Worm (Caenorhabditis elegans) whole organism, L3 larva: ENCODE measurements around the gene ZK105.13.

ENCODE experiments used
- R02D3.7 ChIP-seq: fragments of 150-350 bp; optimal IDR thresholded peaks from 2 replicates; lab custom pipeline; 2014; ENCODE audit warnings: missing biosample characterization, missing genetic modification characterization
- ZK546.5 ChIP-seq: sonication (generic microtip); optimal IDR thresholded peaks from 2 replicates; lab custom pipeline; 2017; ENCODE audit warnings: missing biosample characterization, missing genetic modification characterization
- aly-2 ChIP-seq: fragments of 150-350 bp; optimal IDR thresholded peaks from 2 replicates; lab custom pipeline; 2014; ENCODE audit warnings: missing biosample characterization, missing genetic modification characterization
- ama-1 ChIP-seq: fragments of 150-350 bp; optimal IDR thresholded peaks from 2 replicates; lab custom pipeline; 2018
- ceh-16 ChIP-seq: sonication (generic microtip); optimal IDR thresholded peaks from 2 replicates; lab custom pipeline; 2017; ENCODE audit warnings: missing biosample characterization, missing genetic modification characterization
- ceh-28 ChIP-seq: fragments of 150-350 bp; optimal IDR thresholded peaks from 2 replicates; lab custom pipeline; 2014; ENCODE audit warnings: missing biosample characterization, missing genetic modification reagents, missing genetic modification characterization
- ceh-82 ChIP-seq: fragments of 150-350 bp; optimal IDR thresholded peaks from 2 replicates; lab custom pipeline; 2014; ENCODE audit warnings: missing biosample characterization, missing genetic modification characterization
- ceh-9 ChIP-seq: sonication (generic microtip); optimal IDR thresholded peaks from 2 replicates; lab custom pipeline; 2018; ENCODE audit warnings: missing biosample characterization, missing genetic modification characterization
- daf-12 ChIP-seq: fragments of 150-350 bp; optimal IDR thresholded peaks from 2 replicates; lab custom pipeline; 2014; ENCODE audit warnings: missing biosample characterization, missing genetic modification reagents, missing genetic modification characterization
- egl-5 ChIP-seq: fragments of 150-350 bp; optimal IDR thresholded peaks from 2 replicates; lab custom pipeline; 2017; ENCODE audit warnings: missing biosample characterization, missing genetic modification reagents, missing genetic modification characterization, inconsistent platforms
- elt-1 ChIP-seq: fragments of 150-350 bp; optimal IDR thresholded peaks from 2 replicates; lab custom pipeline; 2014; ENCODE audit warnings: missing biosample characterization, missing genetic modification characterization
- elt-2 ChIP-seq: sonication (generic microtip); optimal IDR thresholded peaks from 2 replicates; lab custom pipeline; 2016; ENCODE audit warnings: missing genetic modification reagents, mild to moderate bottlenecking, missing genetic modification characterization, missing compliant biosample characterization
- elt-3 ChIP-seq, 3 experiments: fragments of 150-350 bp in 1 of 3; sonication (generic microtip) in 2 of 3; optimal IDR thresholded peaks; 2 replicates in 2 of 3; 4 replicates in 1 of 3; lab custom pipeline; 2014 to 2017; ENCODE audit warnings: missing biosample characterization in 3 of 3, missing genetic modification characterization in 3 of 3
- eor-1 ChIP-seq, 2 experiments: fragments of 150-350 bp; optimal IDR thresholded peaks; 2 replicates each; lab custom pipeline; 2014 to 2018; ENCODE audit warnings: missing biosample characterization in 2 of 2, missing genetic modification characterization in 2 of 2
- fkh-10 ChIP-seq: sonication (generic microtip); optimal IDR thresholded peaks from 2 replicates; lab custom pipeline; 2017; ENCODE audit warnings: missing biosample characterization, missing genetic modification reagents, missing genetic modification characterization
- fkh-2 ChIP-seq: fragments of 150-350 bp; optimal IDR thresholded peaks from 2 replicates; lab custom pipeline; 2014; ENCODE audit warnings: missing biosample characterization, missing genetic modification reagents, missing genetic modification characterization
- hmg-11 ChIP-seq: sonication (generic microtip); optimal IDR thresholded peaks from 2 replicates; lab custom pipeline; 2016; ENCODE audit warnings: missing genetic modification characterization, missing compliant biosample characterization
- jun-1 ChIP-seq: fragments of 150-350 bp; optimal IDR thresholded peaks from 2 replicates; lab custom pipeline; 2014; ENCODE audit warnings: missing biosample characterization, missing genetic modification reagents, missing genetic modification characterization
- lin-15B ChIP-seq: fragments of 150-350 bp; optimal IDR thresholded peaks from 2 replicates; lab custom pipeline; 2014; ENCODE audit warnings: missing biosample characterization, missing genetic modification characterization
- lin-39 ChIP-seq: fragments of 150-350 bp; optimal IDR thresholded peaks from 2 replicates; lab custom pipeline; 2018; ENCODE audit warnings: missing biosample characterization, missing genetic modification reagents, missing genetic modification characterization
- lsy-12 ChIP-seq: sonication (generic microtip); optimal IDR thresholded peaks from 2 replicates; lab custom pipeline; 2016; ENCODE audit warnings: mild to moderate bottlenecking, missing genetic modification characterization, missing compliant biosample characterization
- mdl-1 ChIP-seq: fragments of 150-350 bp; optimal IDR thresholded peaks from 2 replicates; lab custom pipeline; 2014; ENCODE audit warnings: missing biosample characterization, missing genetic modification characterization
- mml-1 ChIP-seq: fragments of 150-350 bp; sonication (generic microtip); optimal IDR thresholded peaks from 3 replicates; lab custom pipeline; 2014; ENCODE audit warnings: missing biosample characterization, missing genetic modification characterization
- nfya-1 ChIP-seq: sonication (generic microtip); optimal IDR thresholded peaks from 2 replicates; lab custom pipeline; 2017; ENCODE audit warnings: missing genetic modification characterization, mild to moderate bottlenecking, missing compliant biosample characterization, antibody characterized with exemption, moderate library complexity; ENCODE audit not compliant: insufficient read depth
- nhr-23 ChIP-seq: fragments of 150-350 bp; optimal IDR thresholded peaks from 2 replicates; lab custom pipeline; 2014; ENCODE audit warnings: missing biosample characterization, missing genetic modification reagents, missing genetic modification characterization
- nhr-25 ChIP-seq: sonication (generic microtip); optimal IDR thresholded peaks from 2 replicates; lab custom pipeline; 2017; ENCODE audit warnings: missing biosample characterization, missing genetic modification characterization
- nhr-43 ChIP-seq: sonication (generic microtip); optimal IDR thresholded peaks from 2 replicates; lab custom pipeline; 2016; ENCODE audit warnings: mild to moderate bottlenecking, missing genetic modification characterization, missing compliant biosample characterization; ENCODE audit not compliant: poor library complexity, severe bottlenecking
- nhr-67 ChIP-seq: fragments of 150-350 bp; optimal IDR thresholded peaks from 2 replicates; lab custom pipeline; 2014; ENCODE audit warnings: missing biosample characterization, missing genetic modification characterization
- nhr-76 ChIP-seq: fragments of 150-350 bp; sonication (generic microtip); optimal IDR thresholded peaks from 5 replicates; lab custom pipeline; 2014; ENCODE audit warnings: missing biosample characterization, missing genetic modification characterization
- pha-4 ChIP-seq: fragments of 150-350 bp; optimal IDR thresholded peaks from 2 replicates; lab custom pipeline; 2014; ENCODE audit warnings: missing biosample characterization, missing genetic modification reagents, missing genetic modification characterization
- sea-2 ChIP-seq: fragments of 150-350 bp; sonication (generic microtip); optimal IDR thresholded peaks from 4 replicates; lab custom pipeline; 2014; ENCODE audit warnings: missing biosample characterization, missing genetic modification reagents, missing genetic modification characterization
- skn-1 ChIP-seq: fragments of 150-350 bp; optimal IDR thresholded peaks from 2 replicates; lab custom pipeline; 2014; ENCODE audit warnings: missing biosample characterization, missing genetic modification characterization
- snpc-4 ChIP-seq: fragments of 150-350 bp; optimal IDR thresholded peaks from 2 replicates; lab custom pipeline; 2014; ENCODE audit warnings: missing biosample characterization, missing genetic modification characterization
- tbx-2 ChIP-seq: sonication (generic microtip); optimal IDR thresholded peaks from 2 replicates; lab custom pipeline; 2016; ENCODE audit warnings: mild to moderate bottlenecking, missing genetic modification characterization, missing compliant biosample characterization
- unc-39 ChIP-seq: sonication (generic microtip); optimal IDR thresholded peaks from 4 replicates; lab custom pipeline; 2017; ENCODE audit warnings: missing biosample characterization, missing genetic modification characterization
- unc-62 ChIP-seq: fragments of 150-350 bp; sonication (generic microtip); optimal IDR thresholded peaks from 4 replicates; lab custom pipeline; 2014; ENCODE audit warnings: missing biosample characterization, missing genetic modification reagents, missing genetic modification characterization
- zag-1 ChIP-seq: fragments of 150-350 bp; optimal IDR thresholded peaks from 2 replicates; lab custom pipeline; 2014; ENCODE audit warnings: missing biosample characterization, missing genetic modification characterization
- ztf-11 ChIP-seq: fragments of 150-350 bp; optimal IDR thresholded peaks from 2 replicates; lab custom pipeline; 2014; ENCODE audit warnings: missing biosample characterization, missing genetic modification characterization
- ztf-4 ChIP-seq: fragments of 150-350 bp; optimal IDR thresholded peaks from 2 replicates; lab custom pipeline; 2014; ENCODE audit warnings: missing biosample characterization, missing genetic modification characterization

Gene ZK105.13

ce11 chrV:7737710-7738109, 24.7 kb upstream of the ZK105.13 start, which contains the start of gene srr-9:
Gene srr-9 (plus strand): TSS chrV:7738010.
- TF ChIP-seq sea-2 (GFP tag; lab: Kevin White, UChicago) (no peak), mdl-1 (tag; lab: Kevin White, UChicago) (no peak), ZK546.5 (tag; lab: Kevin White, UChicago) (no peak), fkh-2 (no peak), unc-62 (no peak), ceh-28 (tag; lab: Kevin White, UChicago) (no peak), ceh-82 (no peak), lin-39 (no peak), nhr-25 (tag; lab: Kevin White, UChicago) (no peak), tbx-2 (tag; lab: Kevin White, UChicago) (no peak), elt-3 (tag; optimal IDR thresholded peaks at IDR 0.05; lab: Kevin White, UChicago) (no peak), zag-1 (tag; lab: Kevin White, UChicago) (no peak), eor-1 (tag; optimal IDR thresholded peaks at IDR 0.05; lab: Kevin White, UChicago) (no peak), lsy-12 (tag; lab: Kevin White, UChicago) (no peak), R02D3.7 (no peak)

DNA sequence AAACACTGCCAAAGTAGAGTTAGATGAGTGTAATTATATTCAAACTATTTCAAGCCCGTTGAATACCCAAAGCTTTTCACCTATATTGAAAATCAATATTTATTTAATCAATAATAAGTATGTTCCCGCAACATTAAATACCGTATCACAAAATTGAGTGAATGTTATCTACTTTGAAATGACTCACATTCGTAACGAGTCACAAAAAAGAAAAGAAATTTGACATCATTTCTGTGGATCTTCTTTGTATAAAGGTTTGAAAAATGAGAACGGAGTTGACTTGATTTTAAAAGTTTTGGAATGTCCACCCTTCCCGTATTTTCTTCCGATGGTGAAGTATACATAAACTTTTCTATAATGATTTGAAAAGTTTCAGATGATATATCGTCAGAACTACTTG, 22.3 kb upstream of the ZK105.13 start, which contains the start of gene srr-10:
srr-10 (plus strand) TSS at position 301 of the 400 bp plus-strand sequence.
- TF ChIP-seq jun-1 (tag; lab: Kevin White, UChicago) (no peak), ceh-82 (no peak)
- TF ChIP-seq, all 47 proteins: peak for 0

ce11 chrV:7734909-7735308, 21.9 kb upstream of the ZK105.13 start, which contains the start of gene clic-1:
Gene clic-1 (minus strand): TSS chrV:7734911.
- peak; percentile 64 for TF ChIP-seq lin-15B
- peak; percentile 57 for TF ChIP-seq hmg-11 (tag; lab: Kevin White, UChicago)
- peak; percentile 28 for TF ChIP-seq ama-1
- TF ChIP-seq sea-2 (GFP tag; lab: Kevin White, UChicago), result no peak
- TF ChIP-seq fkh-2, result no peak
- peak; percentile 5 for TF ChIP-seq ceh-28 (tag; lab: Kevin White, UChicago)
- no peak for TF ChIP-seq mml-1 (tag; lab: Kevin White, UChicago)
- peak; percentile 66 for TF ChIP-seq nhr-23
- peak; percentile 65 for TF ChIP-seq nhr-25 (tag; lab: Kevin White, UChicago)
- TF ChIP-seq nfya-1 (tag; lab: Kevin White, UChicago), result peak; percentile 76
- peak; percentile 7 for TF ChIP-seq snpc-4
- peak; percentile 82 for TF ChIP-seq lin-39
- peak; percentile 4 for TF ChIP-seq elt-2 (tag; lab: Kevin White, UChicago)
- no peak for TF ChIP-seq ceh-82
- TF ChIP-seq egl-5 (tag; lab: Kevin White, UChicago), result peak; percentile 23
- TF ChIP-seq skn-1 (tag; lab: Kevin White, UChicago), result peak; percentile 83
- TF ChIP-seq pha-4 (tag; lab: Kevin White, UChicago), result peak; percentile 77
- TF ChIP-seq fkh-10 (GFP tag; lab: Kevin White, UChicago), result peak; percentile 31
- TF ChIP-seq, all 47 proteins: peak for 14

DNA sequence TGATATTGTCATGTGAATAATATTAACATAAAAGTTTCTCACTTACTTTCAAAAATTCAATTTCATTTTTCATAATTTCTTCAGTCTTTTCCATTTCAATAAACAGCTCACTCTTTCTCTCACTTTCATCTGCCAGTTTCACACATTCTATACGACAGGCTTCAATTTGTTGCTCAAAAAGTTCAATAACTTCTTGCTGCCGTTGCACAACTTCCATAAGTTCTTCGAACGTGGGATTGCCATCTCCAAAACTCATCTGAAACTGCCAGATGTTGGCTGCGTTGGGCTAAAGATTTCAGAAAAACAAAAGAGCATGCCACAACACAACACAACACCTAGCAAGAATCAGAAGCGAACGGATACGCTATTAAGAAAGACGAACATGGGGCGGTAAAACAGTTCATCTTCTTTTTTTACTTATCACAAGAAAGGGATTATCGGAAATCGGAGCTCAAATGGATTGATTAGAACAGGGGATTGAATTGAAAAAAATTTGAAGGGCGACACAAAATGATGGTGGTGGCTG, 20.3 kb upstream of the ZK105.13 start:
- no peak for TF ChIP-seq eor-1 (tag; optimal IDR thresholded peaks at IDR 0.05; lab: Kevin White, UChicago)
- TF ChIP-seq nfya-1 (tag; lab: Kevin White, UChicago), result no peak
- TF ChIP-seq egl-5 (tag; lab: Kevin White, UChicago), result no peak
- no peak for TF ChIP-seq mml-1 (tag; lab: Kevin White, UChicago)
- no peak for TF ChIP-seq nhr-76
- no peak for TF ChIP-seq snpc-4
- no peak for TF ChIP-seq R02D3.7
- TF ChIP-seq unc-62, result no peak
- no peak for TF ChIP-seq ZK546.5 (tag; lab: Kevin White, UChicago)
- TF ChIP-seq lin-39, result no peak
- no peak for TF ChIP-seq unc-39 (tag; lab: Kevin White, UChicago)
- TF ChIP-seq aly-2 (tag; lab: Kevin White, UChicago), result no peak

DNA sequence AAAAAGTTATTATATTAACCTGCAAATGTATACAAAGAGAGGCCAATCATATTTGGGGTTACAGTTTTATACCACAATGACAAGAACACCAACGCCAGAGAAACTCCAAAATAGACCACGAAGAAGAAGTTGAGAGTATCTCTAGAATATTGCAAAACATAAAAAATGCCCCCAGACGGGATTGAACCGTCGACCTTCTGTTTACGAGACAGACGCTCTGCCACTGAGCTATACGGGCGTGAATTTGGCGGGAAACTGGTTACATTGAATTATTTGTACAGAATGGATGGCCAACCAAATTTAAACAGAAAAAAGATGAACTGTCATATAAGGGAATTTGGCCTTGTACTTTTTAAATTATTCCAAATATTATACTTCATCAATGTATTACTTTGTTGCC, 17.5 kb upstream of the ZK105.13 start:
- TF ChIP-seq ceh-28 (tag; lab: Kevin White, UChicago) (no peak), daf-12 (tag; lab: Kevin White, UChicago) (no peak), snpc-4 (no peak), unc-62 (no peak), ZK546.5 (tag; lab: Kevin White, UChicago) (no peak), nhr-25 (tag; lab: Kevin White, UChicago) (peak; percentile 61), nhr-43 (tag; lab: Kevin White, UChicago) (no peak), elt-2 (tag; lab: Kevin White, UChicago) (peak; percentile 21), zag-1 (tag; lab: Kevin White, UChicago) (no peak), mdl-1 (tag; lab: Kevin White, UChicago) (no peak), nhr-23 (peak; percentile 22), fkh-10 (GFP tag; lab: Kevin White, UChicago) (no peak), ceh-82 (no peak), eor-1 (tag; optimal IDR thresholded peaks at IDR 0.05; lab: Kevin White, UChicago) (no peak), elt-3 (tag; optimal IDR thresholded peaks at IDR 0.05; lab: Kevin White, UChicago) (peak in 1 of 3 experiments; percentile 12), hmg-11 (tag; lab: Kevin White, UChicago) (no peak), ceh-16 (tag; lab: Kevin White, UChicago) (no peak), ztf-4 (tag; lab: Kevin White, UChicago) (no peak), ama-1 (no peak), egl-5 (tag; lab: Kevin White, UChicago) (no peak), nhr-67 (tag; lab: Kevin White, UChicago) (no peak), ztf-11 (tag; lab: Kevin White, UChicago) (no peak), skn-1 (tag; lab: Kevin White, UChicago) (no peak), lin-15B (no peak), elt-1 (tag; lab: Kevin White, UChicago) (no peak), fkh-2 (no peak), lin-39 (no peak), ceh-9 (no peak), nfya-1 (tag; lab: Kevin White, UChicago) (peak; percentile 45), mml-1 (tag; lab: Kevin White, UChicago) (no peak)
